Fruit fly (Drosophila melanogaster) whole organism, wandering third instar larva: ENCODE results near the gene Tsr1.

Experiments used
- Abd-B ChIP-seq: fragments of >200 bp; optimal IDR thresholded peaks from 2 replicates; lab custom pipeline; 2017; ENCODE audit warnings: missing biosample characterization, missing genetic modification characterization
- Hr83 ChIP-seq: fragments of 200-300 bp; sonication (Bioruptor generic); optimal IDR thresholded peaks from 2 replicates; lab custom pipeline; 2016; ENCODE audit warnings: missing biosample characterization, mild to moderate bottlenecking, missing genetic modification characterization, moderate library complexity; ENCODE audit not compliant: poor library complexity, severe bottlenecking
- br ChIP-seq: fragments of 200-800 bp; sonication (Bioruptor generic); optimal IDR thresholded peaks from 2 replicates; lab custom pipeline; 2016; ENCODE audit warnings: missing biosample characterization, missing genetic modification characterization
- fru ChIP-seq: fragments of 200-800 bp; sonication (Bioruptor generic); optimal IDR thresholded peaks from 3 replicates; lab custom pipeline; 2016; ENCODE audit warnings: missing biosample characterization, mild to moderate bottlenecking, missing genetic modification characterization
- h ChIP-seq: fragments of 200-800 bp; sonication (Bioruptor generic); optimal IDR thresholded peaks from 3 replicates; lab custom pipeline; 2016; ENCODE audit warnings: missing biosample characterization, mild to moderate bottlenecking, missing genetic modification characterization
- lola ChIP-seq: fragments of >200 bp; optimal IDR thresholded peaks from 2 replicates; lab custom pipeline; 2017; ENCODE audit warnings: missing biosample characterization, missing genetic modification characterization
- tai ChIP-seq: sonication (Bioruptor generic); optimal IDR thresholded peaks from 2 replicates; lab custom pipeline; 2016; ENCODE audit warnings: missing biosample characterization, missing genetic modification characterization

- TF ChIP-seq h (no peak), Hr83 (no peak), lola (no peak), Abd-B (GFP tag; lab: Kevin White, UChicago) (no peak), fru (GFP tag; lab: Kevin White, UChicago) (no peak), tai (GFP tag; lab: Kevin White, UChicago) (no peak), br (no peak)
These were observed 21.4 kb downstream of the Tsr1 start, which contains the start of gene CG12971 for dm6 chr3L:21356395-21356794.
